Fruit fly (Drosophila melanogaster) whole organism, pupa: ENCODE results near the gene TwdlG.

Experiments used
- CG10348 ChIP-seq: fragments of 200-800 bp; sonication (Bioruptor generic); IDR thresholded peaks from 2 replicates; pipeline ENCODE4 v1.3.6; 2022; ENCODE audit warnings: missing biosample characterization, missing genetic modification characterization
- CG12605 ChIP-seq: fragments of 200-800 bp; sonication (Bioruptor generic); IDR thresholded peaks from 2 replicates; pipeline ENCODE4 v1.3.6; 2022; ENCODE audit warnings: missing biosample characterization, missing genetic modification characterization
- CG13204 ChIP-seq: fragments of 200-800 bp; sonication (Bioruptor generic); optimal IDR thresholded peaks from 2 replicates; lab custom pipeline; 2018; ENCODE audit warnings: missing biosample characterization, mild to moderate bottlenecking, missing genetic modification characterization, moderate library complexity
- CG14655 ChIP-seq: fragments of 200-800 bp; sonication (Bioruptor generic); optimal IDR thresholded peaks from 3 replicates; lab custom pipeline; 2017; ENCODE audit warnings: mild to moderate bottlenecking, missing biosample characterization, missing genetic modification reagents, missing genetic modification characterization
- CG15710 ChIP-seq: fragments of 200-800 bp; sonication (Bioruptor generic); optimal IDR thresholded peaks from 2 replicates; lab custom pipeline; 2018; ENCODE audit warnings: missing biosample characterization, mild to moderate bottlenecking, missing genetic modification characterization, moderate library complexity
- CG17806 ChIP-seq: fragments of 200-800 bp; sonication (Bioruptor generic); optimal IDR thresholded peaks from 2 replicates; lab custom pipeline; 2018; ENCODE audit warnings: missing biosample characterization, mild to moderate bottlenecking, missing genetic modification characterization, moderate library complexity
- CG32121 ChIP-seq: fragments of 200-800 bp; sonication (Bioruptor generic); IDR thresholded peaks from 2 replicates; pipeline ENCODE4 v1.3.6; 2022; ENCODE audit warnings: missing biosample characterization, missing genetic modification characterization
- CG34367 ChIP-seq: fragments of 200-800 bp; sonication (Bioruptor generic); optimal IDR thresholded peaks from 2 replicates; lab custom pipeline; 2018; ENCODE audit warnings: missing biosample characterization, mild to moderate bottlenecking, missing genetic modification characterization
- CG4496 ChIP-seq: fragments of 200-800 bp; sonication (Bioruptor generic); IDR thresholded peaks from 3 replicates; pipeline ENCODE4 v1.3.6; 2022; ENCODE audit warnings: missing biosample characterization, missing genetic modification characterization
- CG8159 ChIP-seq: fragments of 200-800 bp; sonication (Bioruptor generic); optimal IDR thresholded peaks from 3 replicates; lab custom pipeline; 2018; ENCODE audit warnings: missing biosample characterization, mild to moderate bottlenecking, missing genetic modification characterization, moderate library complexity
- CG8301 ChIP-seq: fragments of 200-800 bp; sonication (Bioruptor generic); optimal IDR thresholded peaks from 2 replicates; lab custom pipeline; 2018; ENCODE audit warnings: missing biosample characterization, mild to moderate bottlenecking, missing genetic modification characterization
- CG9948 ChIP-seq: fragments of 200-800 bp; sonication (Bioruptor generic); optimal IDR thresholded peaks from 2 replicates; lab custom pipeline; 2018; ENCODE audit warnings: missing biosample characterization, mild to moderate bottlenecking, missing genetic modification characterization, moderate library complexity
- D1 ChIP-seq: fragments of 200-800 bp; sonication (Bioruptor generic); optimal IDR thresholded peaks from 2 replicates; lab custom pipeline; 2018; ENCODE audit warnings: missing biosample characterization, mild to moderate bottlenecking, missing genetic modification characterization, moderate library complexity
- EcR ChIP-seq: fragments of 200-800 bp; sonication (Bioruptor generic); optimal IDR thresholded peaks from 3 replicates; lab custom pipeline; 2019; ENCODE audit warnings: missing biosample characterization, missing genetic modification characterization, mild to moderate bottlenecking, moderate library complexity, missing genetic modification reagents
- Ets98B ChIP-seq: fragments of 200-800 bp; sonication (Bioruptor generic); IDR thresholded peaks from 2 replicates; pipeline ENCODE4 v1.3.6; 2022; ENCODE audit warnings: missing biosample characterization, missing genetic modification characterization
- Pif1A ChIP-seq: fragments of 200-800 bp; sonication (Bioruptor generic); optimal IDR thresholded peaks from 3 replicates; lab custom pipeline; 2016; ENCODE audit warnings: missing biosample characterization, missing genetic modification characterization
- Pif1B ChIP-seq: fragments of 200-800 bp; sonication (Bioruptor generic); optimal IDR thresholded peaks from 3 replicates; lab custom pipeline; 2016; ENCODE audit warnings: missing biosample characterization, missing genetic modification characterization
- Snoo ChIP-seq: fragments of 200-800 bp; sonication (Bioruptor generic); optimal IDR thresholded peaks from 3 replicates; lab custom pipeline; 2017; ENCODE audit warnings: missing biosample characterization, mild to moderate bottlenecking, missing genetic modification characterization, inconsistent platforms
- fd96Ca ChIP-seq: fragments of 200-800 bp; sonication (Bioruptor generic); IDR thresholded peaks from 3 replicates; pipeline ENCODE4 v1.3.6; 2022; ENCODE audit warnings: missing biosample characterization, missing genetic modification characterization
- gl ChIP-seq: fragments of 200-800 bp; sonication (Bioruptor generic); optimal IDR thresholded peaks from 2 replicates; lab custom pipeline; 2018; ENCODE audit warnings: missing biosample characterization, mild to moderate bottlenecking, missing genetic modification characterization
- rn ChIP-seq: fragments of 200-800 bp; sonication (Bioruptor generic); IDR thresholded peaks from 2 replicates; pipeline ENCODE4 v1.3.6; 2022; ENCODE audit warnings: missing biosample characterization, missing genetic modification characterization

Gene TwdlG

DNA sequence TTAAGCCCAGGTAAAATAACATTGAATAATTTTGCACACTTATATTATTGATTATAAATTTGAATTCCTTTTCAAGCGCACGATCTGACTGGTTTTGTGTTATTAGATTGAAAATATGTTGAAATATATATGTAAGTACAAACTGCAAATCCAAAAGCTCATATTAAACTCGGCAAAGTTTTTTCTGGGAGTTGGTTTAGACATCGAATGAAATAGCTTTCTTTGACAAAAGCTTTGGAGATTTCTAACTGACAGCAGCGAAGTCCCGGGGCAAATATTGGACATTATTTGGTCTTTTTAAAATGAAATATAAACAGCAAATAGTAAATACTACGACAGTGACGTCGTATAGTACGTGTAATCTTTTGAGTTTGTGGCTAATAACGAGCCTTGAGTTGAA lies at the start of gene TwdlG:
TSS of gene TwdlG (minus strand) at position 101 of the 400 bp plus-strand sequence.
- TF ChIP-seq CG8159 (no peak), CG8301 (no peak), EcR (GFP tag; lab: Kevin White, UChicago) (no peak), CG10348 (no peak), Pif1A (GFP tag; lab: Kevin White, UChicago) (no peak), CG17806 (tag; lab: Kevin White, UChicago) (no peak), CG13204 (no peak), CG14655 (GFP tag; lab: Kevin White, UChicago) (no peak), Ets98B (no peak), CG12605 (no peak), rn (GFP tag; lab: Robert Waterston, UW) (no peak), fd96Ca (GFP tag; lab: Robert Waterston, UW) (no peak), CG9948 (no peak), gl (tag; lab: Kevin White, UChicago) (no peak), Pif1B (no peak), Snoo (no peak)

dm6 chr3R:4294689-4295088 lies 43.5 kb upstream of the TwdlG start, which contains the start of gene Nepl11:
Nepl11 (minus strand) TSS chr3R:4294840.
- TF ChIP-seq CG34367 (tag; lab: Kevin White, UChicago) (no peak), Snoo (no peak), D1 (tag; lab: Kevin White, UChicago) (no peak), fd96Ca (GFP tag; lab: Robert Waterston, UW) (no peak), Pif1B (no peak), EcR (GFP tag; lab: Kevin White, UChicago) (no peak), CG12605 (no peak), CG9948 (no peak), rn (GFP tag; lab: Robert Waterston, UW) (no peak), CG13204 (no peak), gl (tag; lab: Kevin White, UChicago) (no peak), CG8301 (no peak), CG15710 (tag; lab: Kevin White, UChicago) (no peak), CG32121 (GFP tag; lab: Robert Waterston, UW) (no peak)

DNA sequence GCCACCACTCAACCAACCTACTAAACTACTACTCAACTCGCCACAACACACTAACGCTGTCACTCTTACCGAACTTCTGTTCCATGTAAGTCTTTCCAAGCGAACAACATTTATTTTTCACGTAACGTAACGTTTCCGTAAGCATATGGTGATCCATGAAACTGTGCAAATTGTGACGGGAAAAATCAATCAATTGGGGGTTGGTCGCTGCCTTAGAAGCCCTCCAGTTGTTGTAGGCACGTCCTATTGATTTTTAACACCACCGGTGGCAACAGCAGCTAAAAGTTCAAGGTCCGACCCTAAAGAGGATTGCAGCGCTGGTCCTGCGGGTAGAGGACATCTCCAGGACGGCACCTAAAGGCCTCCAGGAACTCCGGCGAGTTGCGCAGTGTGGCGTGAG lies 41.0 kb upstream of the TwdlG start:
- no peak for TF ChIP-seq CG8159
- no peak for TF ChIP-seq CG4496 (GFP tag; lab: Robert Waterston, UW)
- TF ChIP-seq fd96Ca (GFP tag; lab: Robert Waterston, UW), result no peak
- no peak for TF ChIP-seq Pif1B
- TF ChIP-seq CG12605, result no peak
- no peak for TF ChIP-seq Ets98B
- no peak for TF ChIP-seq CG17806 (tag; lab: Kevin White, UChicago)
- TF ChIP-seq CG32121 (GFP tag; lab: Robert Waterston, UW), result no peak
- TF ChIP-seq gl (tag; lab: Kevin White, UChicago), result no peak
- no peak for TF ChIP-seq CG34367 (tag; lab: Kevin White, UChicago)
- no peak for TF ChIP-seq Snoo
- no peak for TF ChIP-seq D1 (tag; lab: Kevin White, UChicago)
- no peak for TF ChIP-seq CG14655 (GFP tag; lab: Kevin White, UChicago)
- no peak for TF ChIP-seq CG8301
- TF ChIP-seq Pif1A (GFP tag; lab: Kevin White, UChicago), result no peak
- no peak for TF ChIP-seq EcR (GFP tag; lab: Kevin White, UChicago)
- TF ChIP-seq CG10348, result no peak
- TF ChIP-seq CG13204, result no peak
- no peak for TF ChIP-seq CG15710 (tag; lab: Kevin White, UChicago)
- TF ChIP-seq CG9948, result no peak

- TF ChIP-seq CG10348 (no peak), gl (tag; lab: Kevin White, UChicago) (peak; percentile 7)
Observed at dm6 chr3R:4291289-4291688, 40.1 kb upstream of the TwdlG start.

dm6 chr3R:4284376-4284953 lies 33.3 kb upstream of the TwdlG start:
- no peak for TF ChIP-seq rn (GFP tag; lab: Robert Waterston, UW)
- TF ChIP-seq CG14655 (GFP tag; lab: Kevin White, UChicago), result no peak
- no peak for TF ChIP-seq CG32121 (GFP tag; lab: Robert Waterston, UW)
- no peak for TF ChIP-seq Snoo
- TF ChIP-seq CG8301, result no peak
- TF ChIP-seq CG17806 (tag; lab: Kevin White, UChicago), result no peak
- TF ChIP-seq Pif1B, result no peak
- TF ChIP-seq CG34367 (tag; lab: Kevin White, UChicago), result no peak
- TF ChIP-seq CG8159, result no peak
- TF ChIP-seq CG9948, result no peak
- TF ChIP-seq CG13204, result no peak
- no peak for TF ChIP-seq CG12605

- TF ChIP-seq rn (GFP tag; lab: Robert Waterston, UW) (no peak), CG10348 (no peak)
- TF ChIP-seq, all 21 proteins: peak for 0
Observed at dm6 chr3R:4282207-4282606, 31.1 kb upstream of the TwdlG start.

DNA sequence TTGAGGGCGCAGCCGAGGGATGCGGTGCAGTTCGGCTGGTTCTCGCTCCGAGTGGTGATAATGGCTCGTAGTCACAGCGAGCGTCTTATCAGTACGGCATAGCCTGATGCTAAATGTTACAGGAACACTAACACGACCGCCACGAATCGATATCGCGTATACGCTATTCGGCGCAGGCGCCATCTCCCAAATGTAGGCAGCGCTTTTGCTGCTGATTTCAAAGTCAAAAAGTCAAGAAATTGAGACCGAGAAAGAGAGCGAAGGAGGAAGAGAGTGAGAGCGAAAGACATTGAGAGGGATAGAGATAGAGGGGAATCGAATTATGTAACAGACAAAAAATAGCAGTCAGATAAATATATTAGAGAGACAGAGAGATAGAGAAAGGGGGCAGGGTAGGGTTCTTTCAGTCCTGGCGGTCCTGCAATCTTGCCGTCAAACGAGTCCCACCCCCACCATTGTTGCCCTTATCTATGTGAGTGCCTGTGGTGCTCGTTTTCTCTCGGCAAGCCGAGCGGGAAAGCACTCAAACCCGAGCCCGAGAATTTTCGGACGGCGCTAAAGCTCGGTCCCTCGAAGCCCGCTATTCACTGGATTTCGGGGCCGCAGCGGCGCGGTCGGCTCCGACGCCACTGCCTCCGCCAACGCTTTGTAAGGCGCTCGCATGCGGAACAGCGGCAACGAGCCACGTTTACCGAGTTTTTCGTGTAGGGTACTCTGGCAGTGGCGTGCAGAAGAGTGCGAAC lies 30.1 kb upstream of the TwdlG start:
- no peak for TF ChIP-seq EcR (GFP tag; lab: Kevin White, UChicago)
- 0 out of 3 replicates have a peak, but pooled peaks have one; percentile 29 for TF ChIP-seq CG4496 (GFP tag; lab: Robert Waterston, UW)
- TF ChIP-seq fd96Ca (GFP tag; lab: Robert Waterston, UW), result 0 out of 3 replicates have a peak, but pooled peaks have one; percentile 11
- TF ChIP-seq CG13204, result peak; percentile 16
- 0 out of 2 replicates have a peak, but pooled peaks have one; percentile 13 for TF ChIP-seq Ets98B
- TF ChIP-seq CG14655 (GFP tag; lab: Kevin White, UChicago), result no peak
- no peak for TF ChIP-seq D1 (tag; lab: Kevin White, UChicago)
- no peak for TF ChIP-seq gl (tag; lab: Kevin White, UChicago)
- TF ChIP-seq Snoo, result no peak
- TF ChIP-seq, all 21 proteins: peak for 4
